Worm (Caenorhabditis elegans) whole organism, L3 larva: ENCODE data around the gene hid-1.

Source experiments
- ZK546.5 ChIP-seq: sonication (generic microtip); optimal IDR thresholded peaks from 2 replicates; lab custom pipeline; 2017; ENCODE audit warnings: missing biosample characterization, missing genetic modification characterization
- aly-2 ChIP-seq: fragments of 150-350 bp; optimal IDR thresholded peaks from 2 replicates; lab custom pipeline; 2014; ENCODE audit warnings: missing biosample characterization, missing genetic modification characterization
- ama-1 ChIP-seq: fragments of 150-350 bp; optimal IDR thresholded peaks from 2 replicates; lab custom pipeline; 2018
- ceh-16 ChIP-seq: sonication (generic microtip); optimal IDR thresholded peaks from 2 replicates; lab custom pipeline; 2017; ENCODE audit warnings: missing biosample characterization, missing genetic modification characterization
- ceh-28 ChIP-seq: fragments of 150-350 bp; optimal IDR thresholded peaks from 2 replicates; lab custom pipeline; 2014; ENCODE audit warnings: missing biosample characterization, missing genetic modification reagents, missing genetic modification characterization
- ceh-82 ChIP-seq: fragments of 150-350 bp; optimal IDR thresholded peaks from 2 replicates; lab custom pipeline; 2014; ENCODE audit warnings: missing biosample characterization, missing genetic modification characterization
- ceh-9 ChIP-seq: sonication (generic microtip); optimal IDR thresholded peaks from 2 replicates; lab custom pipeline; 2018; ENCODE audit warnings: missing biosample characterization, missing genetic modification characterization
- daf-12 ChIP-seq: fragments of 150-350 bp; optimal IDR thresholded peaks from 2 replicates; lab custom pipeline; 2014; ENCODE audit warnings: missing biosample characterization, missing genetic modification reagents, missing genetic modification characterization
- egl-27 ChIP-seq: sonication (generic microtip); optimal IDR thresholded peaks from 4 replicates; lab custom pipeline; 2017; ENCODE audit warnings: missing biosample characterization, missing genetic modification reagents, missing genetic modification characterization
- egl-5 ChIP-seq: fragments of 150-350 bp; optimal IDR thresholded peaks from 2 replicates; lab custom pipeline; 2017; ENCODE audit warnings: missing biosample characterization, missing genetic modification reagents, missing genetic modification characterization, inconsistent platforms
- elt-1 ChIP-seq: fragments of 150-350 bp; optimal IDR thresholded peaks from 2 replicates; lab custom pipeline; 2014; ENCODE audit warnings: missing biosample characterization, missing genetic modification characterization
- elt-3 ChIP-seq, 3 experiments: fragments of 150-350 bp in 1 of 3; sonication (generic microtip) in 2 of 3; optimal IDR thresholded peaks; 2 replicates in 2 of 3; 4 replicates in 1 of 3; lab custom pipeline; 2014 to 2017; ENCODE audit warnings: missing biosample characterization in 3 of 3, missing genetic modification characterization in 3 of 3
- eor-1 ChIP-seq, 2 experiments: fragments of 150-350 bp; optimal IDR thresholded peaks; 2 replicates each; lab custom pipeline; 2014 to 2018; ENCODE audit warnings: missing biosample characterization in 2 of 2, missing genetic modification characterization in 2 of 2
- fkh-10 ChIP-seq: sonication (generic microtip); optimal IDR thresholded peaks from 2 replicates; lab custom pipeline; 2017; ENCODE audit warnings: missing biosample characterization, missing genetic modification reagents, missing genetic modification characterization
- fkh-2 ChIP-seq: fragments of 150-350 bp; optimal IDR thresholded peaks from 2 replicates; lab custom pipeline; 2014; ENCODE audit warnings: missing biosample characterization, missing genetic modification reagents, missing genetic modification characterization
- fos-1 ChIP-seq: fragments of 150-350 bp; optimal IDR thresholded peaks from 2 replicates; lab custom pipeline; 2014; ENCODE audit warnings: missing biosample characterization, missing genetic modification characterization
- hmg-11 ChIP-seq: sonication (generic microtip); optimal IDR thresholded peaks from 2 replicates; lab custom pipeline; 2016; ENCODE audit warnings: missing genetic modification characterization, missing compliant biosample characterization
- jun-1 ChIP-seq: fragments of 150-350 bp; optimal IDR thresholded peaks from 2 replicates; lab custom pipeline; 2014; ENCODE audit warnings: missing biosample characterization, missing genetic modification reagents, missing genetic modification characterization
- lin-15B ChIP-seq: fragments of 150-350 bp; optimal IDR thresholded peaks from 2 replicates; lab custom pipeline; 2014; ENCODE audit warnings: missing biosample characterization, missing genetic modification characterization
- lin-39 ChIP-seq: fragments of 150-350 bp; optimal IDR thresholded peaks from 2 replicates; lab custom pipeline; 2018; ENCODE audit warnings: missing biosample characterization, missing genetic modification reagents, missing genetic modification characterization
- lsy-12 ChIP-seq: sonication (generic microtip); optimal IDR thresholded peaks from 2 replicates; lab custom pipeline; 2016; ENCODE audit warnings: mild to moderate bottlenecking, missing genetic modification characterization, missing compliant biosample characterization
- mml-1 ChIP-seq: fragments of 150-350 bp; sonication (generic microtip); optimal IDR thresholded peaks from 3 replicates; lab custom pipeline; 2014; ENCODE audit warnings: missing biosample characterization, missing genetic modification characterization
- nfya-1 ChIP-seq: sonication (generic microtip); optimal IDR thresholded peaks from 2 replicates; lab custom pipeline; 2017; ENCODE audit warnings: missing genetic modification characterization, mild to moderate bottlenecking, missing compliant biosample characterization, antibody characterized with exemption, moderate library complexity; ENCODE audit not compliant: insufficient read depth
- nhr-12 ChIP-seq: fragments of 150-350 bp; optimal IDR thresholded peaks from 2 replicates; lab custom pipeline; 2014; ENCODE audit warnings: missing biosample characterization, missing genetic modification characterization
- nhr-237 ChIP-seq: fragments of 150-350 bp; optimal IDR thresholded peaks from 2 replicates; lab custom pipeline; 2014; ENCODE audit warnings: missing biosample characterization, missing genetic modification characterization
- nhr-25 ChIP-seq: sonication (generic microtip); optimal IDR thresholded peaks from 2 replicates; lab custom pipeline; 2017; ENCODE audit warnings: missing biosample characterization, missing genetic modification characterization
- nhr-28 ChIP-seq: fragments of 150-350 bp; optimal IDR thresholded peaks from 2 replicates; lab custom pipeline; 2014; ENCODE audit warnings: missing biosample characterization, missing genetic modification characterization
- nhr-43 ChIP-seq: sonication (generic microtip); optimal IDR thresholded peaks from 2 replicates; lab custom pipeline; 2016; ENCODE audit warnings: mild to moderate bottlenecking, missing genetic modification characterization, missing compliant biosample characterization; ENCODE audit not compliant: poor library complexity, severe bottlenecking
- nhr-67 ChIP-seq: fragments of 150-350 bp; optimal IDR thresholded peaks from 2 replicates; lab custom pipeline; 2014; ENCODE audit warnings: missing biosample characterization, missing genetic modification characterization
- nhr-76 ChIP-seq: fragments of 150-350 bp; sonication (generic microtip); optimal IDR thresholded peaks from 5 replicates; lab custom pipeline; 2014; ENCODE audit warnings: missing biosample characterization, missing genetic modification characterization
- nhr-77 ChIP-seq: fragments of 150-350 bp; optimal IDR thresholded peaks from 2 replicates; lab custom pipeline; 2014; ENCODE audit warnings: missing biosample characterization, missing genetic modification characterization
- pha-4 ChIP-seq: fragments of 150-350 bp; optimal IDR thresholded peaks from 2 replicates; lab custom pipeline; 2014; ENCODE audit warnings: missing biosample characterization, missing genetic modification reagents, missing genetic modification characterization
- pqm-1 ChIP-seq: fragments of 150-350 bp; optimal IDR thresholded peaks from 2 replicates; lab custom pipeline; 2017; ENCODE audit warnings: missing biosample characterization, missing genetic modification characterization, inconsistent platforms
- sea-2 ChIP-seq: fragments of 150-350 bp; sonication (generic microtip); optimal IDR thresholded peaks from 4 replicates; lab custom pipeline; 2014; ENCODE audit warnings: missing biosample characterization, missing genetic modification reagents, missing genetic modification characterization
- skn-1 ChIP-seq: fragments of 150-350 bp; optimal IDR thresholded peaks from 2 replicates; lab custom pipeline; 2014; ENCODE audit warnings: missing biosample characterization, missing genetic modification characterization
- tbx-2 ChIP-seq: sonication (generic microtip); optimal IDR thresholded peaks from 2 replicates; lab custom pipeline; 2016; ENCODE audit warnings: mild to moderate bottlenecking, missing genetic modification characterization, missing compliant biosample characterization
- unc-39 ChIP-seq: sonication (generic microtip); optimal IDR thresholded peaks from 4 replicates; lab custom pipeline; 2017; ENCODE audit warnings: missing biosample characterization, missing genetic modification characterization
- unc-62 ChIP-seq: fragments of 150-350 bp; sonication (generic microtip); optimal IDR thresholded peaks from 4 replicates; lab custom pipeline; 2014; ENCODE audit warnings: missing biosample characterization, missing genetic modification reagents, missing genetic modification characterization
- zag-1 ChIP-seq: fragments of 150-350 bp; optimal IDR thresholded peaks from 2 replicates; lab custom pipeline; 2014; ENCODE audit warnings: missing biosample characterization, missing genetic modification characterization
- ztf-11 ChIP-seq: fragments of 150-350 bp; optimal IDR thresholded peaks from 2 replicates; lab custom pipeline; 2014; ENCODE audit warnings: missing biosample characterization, missing genetic modification characterization
- ztf-4 ChIP-seq: fragments of 150-350 bp; optimal IDR thresholded peaks from 2 replicates; lab custom pipeline; 2014; ENCODE audit warnings: missing biosample characterization, missing genetic modification characterization

The hid-1 gene

ce11 chrX:2497816-2498215 lies 9.0 kb downstream of the hid-1 start:
- TF ChIP-seq unc-39, result no peak
- no peak for TF ChIP-seq eor-1 (tag; optimal IDR thresholded peaks at IDR 0.05; lab: Kevin White, UChicago)
- TF ChIP-seq elt-3 (tag; optimal IDR thresholded peaks at IDR 0.05; lab: Kevin White, UChicago), result no peak
- no peak for TF ChIP-seq hmg-11 (tag; lab: Kevin White, UChicago)
- TF ChIP-seq daf-12 (tag; lab: Kevin White, UChicago), result no peak
- no peak for TF ChIP-seq ama-1
- TF ChIP-seq ZK546.5 (tag; lab: Kevin White, UChicago), result no peak
- no peak for TF ChIP-seq nhr-12 (tag; lab: Kevin White, UChicago)
- TF ChIP-seq lin-15B (tag; lab: Kevin White, UChicago), result no peak
- TF ChIP-seq ceh-28, result no peak
- TF ChIP-seq skn-1 (tag; lab: Kevin White, UChicago), result no peak
- no peak for TF ChIP-seq mml-1 (tag; lab: Kevin White, UChicago)
- no peak for TF ChIP-seq nhr-237 (tag; lab: Kevin White, UChicago)
- TF ChIP-seq fkh-10 (GFP tag; lab: Kevin White, UChicago), result no peak
- TF ChIP-seq lin-39 (tag; lab: Kevin White, UChicago), result peak; percentile 19
- no peak for TF ChIP-seq nhr-28 (tag; lab: Kevin White, UChicago)
- TF ChIP-seq nhr-25, result peak; percentile 21
- TF ChIP-seq elt-1, result no peak
- TF ChIP-seq ceh-16 (tag; lab: Kevin White, UChicago), result no peak
- TF ChIP-seq pqm-1 (tag; lab: Kevin White, UChicago), result no peak
- TF ChIP-seq pha-4 (tag; lab: Kevin White, UChicago), result peak; percentile 46
- TF ChIP-seq aly-2 (tag; lab: Kevin White, UChicago), result no peak

- TF ChIP-seq mml-1 (tag; lab: Kevin White, UChicago) (no peak), ztf-4 (tag; lab: Kevin White, UChicago) (no peak), sea-2 (GFP tag; lab: Kevin White, UChicago) (no peak), lsy-12 (tag; lab: Kevin White, UChicago) (no peak), lin-15B (tag; lab: Kevin White, UChicago) (no peak), nhr-77 (no peak), jun-1 (tag; lab: Kevin White, UChicago) (no peak), ceh-28 (no peak), pha-4 (tag; lab: Kevin White, UChicago) (no peak), nhr-67 (tag; lab: Kevin White, UChicago) (no peak), lin-39 (tag; lab: Kevin White, UChicago) (no peak), skn-1 (tag; lab: Kevin White, UChicago) (no peak), ceh-9 (tag; lab: Kevin White, UChicago) (no peak), nhr-28 (tag; lab: Kevin White, UChicago) (no peak), aly-2 (tag; lab: Kevin White, UChicago) (no peak), elt-3 (tag; optimal IDR thresholded peaks at IDR 0.05; lab: Kevin White, UChicago) (no peak), ceh-16 (tag; lab: Kevin White, UChicago) (no peak), ceh-82 (tag; lab: Kevin White, UChicago) (no peak)
Measured at ce11 chrX:2506738-2507137, 17.9 kb downstream of the hid-1 start.

ce11 chrX:2508449-2508848 lies 19.6 kb downstream of the hid-1 start, which contains the start of gene K02E10.7:
TSS of gene K02E10.7 (minus strand) at chrX:2508549.
- TF ChIP-seq egl-5 (tag; lab: Kevin White, UChicago), result peak; percentile 50
- TF ChIP-seq egl-27, result no peak
- TF ChIP-seq ceh-28, result no peak
- TF ChIP-seq ceh-16 (tag; lab: Kevin White, UChicago), result no peak
- TF ChIP-seq lsy-12 (tag; lab: Kevin White, UChicago), result no peak
- no peak for TF ChIP-seq tbx-2 (tag; lab: Kevin White, UChicago)
- TF ChIP-seq pqm-1 (tag; lab: Kevin White, UChicago), result no peak
- no peak for TF ChIP-seq nhr-28 (tag; lab: Kevin White, UChicago)

ce11 chrX:2513667-2514198 lies 24.9 kb downstream of the hid-1 start:
- TF ChIP-seq lin-39 (tag; lab: Kevin White, UChicago) (peak; percentile 21), nhr-67 (tag; lab: Kevin White, UChicago) (no peak)

ce11 chrX:2515224-2515623 lies 26.4 kb downstream of the hid-1 start, which contains the start of gene syg-1:
TSS of gene syg-1 (minus strand) at chrX:2515324.
- TF ChIP-seq fkh-10 (GFP tag; lab: Kevin White, UChicago) (no peak), nhr-43 (tag; lab: Kevin White, UChicago) (no peak), ceh-16 (tag; lab: Kevin White, UChicago) (no peak), pha-4 (tag; lab: Kevin White, UChicago) (no peak), nhr-76 (tag; lab: Kevin White, UChicago) (no peak), hmg-11 (tag; lab: Kevin White, UChicago) (no peak), ztf-4 (tag; lab: Kevin White, UChicago) (no peak), eor-1 (tag; optimal IDR thresholded peaks at IDR 0.05; lab: Kevin White, UChicago) (no peak), zag-1 (no peak), ztf-11 (tag; lab: Kevin White, UChicago) (no peak), lin-15B (tag; lab: Kevin White, UChicago) (no peak), fkh-2 (tag; lab: Kevin White, UChicago) (no peak), fos-1 (tag; lab: Kevin White, UChicago) (no peak), nfya-1 (tag; lab: Kevin White, UChicago) (no peak), jun-1 (tag; lab: Kevin White, UChicago) (no peak), unc-62 (GFP tag; lab: Kevin White, UChicago) (no peak)
